Worm (Caenorhabditis elegans) whole organism, L1 larva: Measurements from ENCODE around the gene let-19.

Experiments
- Y116A8C.19 ChIP-seq: sonication (generic microtip); optimal IDR thresholded peaks from 2 replicates; lab custom pipeline; 2016; ENCODE audit warnings: missing compliant biosample characterization, missing genetic modification characterization, borderline replicate concordance
- aha-1 ChIP-seq: fragments of 150-350 bp; optimal IDR thresholded peaks from 2 replicates; lab custom pipeline; 2014; ENCODE audit warnings: missing biosample characterization, missing genetic modification characterization
- blmp-1 ChIP-seq: fragments of 150-350 bp; optimal IDR thresholded peaks from 2 replicates; lab custom pipeline; 2014; ENCODE audit warnings: missing biosample characterization, missing genetic modification characterization
- ceh-8 ChIP-seq: fragments of 200-800 bp; sonication (Bioruptor generic); optimal IDR thresholded peaks from 2 replicates; lab custom pipeline; 2018; ENCODE audit warnings: mild to moderate bottlenecking, missing genetic modification characterization, moderate library complexity, missing compliant biosample characterization
- ces-1 ChIP-seq: fragments of 150-350 bp; optimal IDR thresholded peaks from 2 replicates; lab custom pipeline; 2014; ENCODE audit warnings: missing biosample characterization, missing genetic modification reagents, missing genetic modification characterization
- dpl-1 ChIP-seq, 3 experiments: fragments of 150-350 bp in 2 of 3; sonication (generic microtip) in 1 of 3; optimal IDR thresholded peaks; 2 replicates each; lab custom pipeline; 2014 to 2017; ENCODE audit warnings: missing biosample characterization in 3 of 3, missing genetic modification characterization in 3 of 3, missing genetic modification reagents in 3 of 3
- egl-27 ChIP-seq, 2 experiments: fragments of 150-350 bp in 1 of 2; sonication (generic microtip); optimal IDR thresholded peaks; 3 replicates each; lab custom pipeline; 2017 to 2018; ENCODE audit warnings: missing biosample characterization in 2 of 2, missing genetic modification characterization in 2 of 2, missing genetic modification reagents in 2 of 2
- elt-2 ChIP-seq: sonication (generic microtip); optimal IDR thresholded peaks from 2 replicates; lab custom pipeline; 2016; ENCODE audit warnings: missing genetic modification characterization, mild to moderate bottlenecking, inconsistent platforms, missing compliant biosample characterization, missing genetic modification reagents
- elt-3 ChIP-seq, 6 experiments: fragments of 150-350 bp in 1 of 6; sonication (generic microtip); optimal IDR thresholded peaks; 2 replicates each; lab custom pipeline; 2017 to 2018; ENCODE audit warnings: missing biosample characterization in 6 of 6, missing genetic modification characterization in 6 of 6, inconsistent platforms in 1 of 6
- fkh-4 ChIP-seq: sonication (generic microtip); optimal IDR thresholded peaks from 2 replicates; lab custom pipeline; 2016; ENCODE audit warnings: missing compliant biosample characterization, missing genetic modification characterization, borderline replicate concordance
- fkh-8 ChIP-seq: sonication (generic microtip); optimal IDR thresholded peaks from 2 replicates; lab custom pipeline; 2016; ENCODE audit warnings: mild to moderate bottlenecking, missing genetic modification characterization, missing compliant biosample characterization
- fos-1 ChIP-seq: fragments of 150-350 bp; optimal IDR thresholded peaks from 2 replicates; lab custom pipeline; 2014; ENCODE audit warnings: missing biosample characterization, missing genetic modification characterization
- grh-1 ChIP-seq: fragments of 200-800 bp; sonication (Bioruptor generic); IDR thresholded peaks from 2 replicates; pipeline ENCODE4 v1.3.6; 2022; ENCODE audit warnings: missing genetic modification reagents, missing genetic modification characterization, missing compliant biosample characterization
- hlh-17 ChIP-seq: fragments of 200-800 bp; sonication (Bioruptor generic); optimal IDR thresholded peaks from 2 replicates; lab custom pipeline; 2018; ENCODE audit warnings: missing genetic modification characterization, mild to moderate bottlenecking, missing compliant biosample characterization, moderate library complexity, borderline replicate concordance
- hlh-4 ChIP-seq: sonication (generic microtip); optimal IDR thresholded peaks from 2 replicates; lab custom pipeline; 2016; ENCODE audit warnings: mild to moderate bottlenecking, missing genetic modification characterization, missing compliant biosample characterization
- irx-1 ChIP-seq: sonication (generic microtip); optimal IDR thresholded peaks from 2 replicates; lab custom pipeline; 2016; ENCODE audit warnings: missing genetic modification characterization, missing compliant biosample characterization
- isw-1 ChIP-seq: fragments of 200-800 bp; sonication (Bioruptor generic); IDR thresholded peaks from 2 replicates; pipeline ENCODE4 v1.3.6; 2022; ENCODE audit warnings: missing genetic modification characterization, missing compliant biosample characterization
- lin-14 ChIP-seq: fragments of 200-800 bp; sonication (Bioruptor generic); optimal IDR thresholded peaks from 2 replicates; lab custom pipeline; 2018; ENCODE audit warnings: mild to moderate bottlenecking, missing genetic modification characterization, moderate library complexity, missing compliant biosample characterization
- lsy-2 ChIP-seq, 2 experiments: fragments of 150-350 bp; optimal IDR thresholded peaks; 2 replicates each; lab custom pipeline; 2014; ENCODE audit warnings: missing biosample characterization in 2 of 2, missing genetic modification characterization in 2 of 2
- mdl-1 ChIP-seq, 2 experiments: fragments of 150-350 bp; optimal IDR thresholded peaks; 2 replicates each; lab custom pipeline; 2014 to 2017; ENCODE audit warnings: missing biosample characterization in 2 of 2, missing genetic modification characterization in 2 of 2, inconsistent platforms in 1 of 2
- mep-1 ChIP-seq: fragments of 150-350 bp; optimal IDR thresholded peaks from 2 replicates; lab custom pipeline; 2014; ENCODE audit warnings: missing biosample characterization, missing genetic modification characterization
- nhr-12 ChIP-seq: sonication (generic microtip); optimal IDR thresholded peaks from 2 replicates; lab custom pipeline; 2017; ENCODE audit warnings: missing biosample characterization, missing genetic modification characterization
- nhr-20 ChIP-seq: sonication (generic microtip); optimal IDR thresholded peaks from 2 replicates; lab custom pipeline; 2016; ENCODE audit warnings: mild to moderate bottlenecking, missing genetic modification characterization, missing compliant biosample characterization
- nhr-28 ChIP-seq: fragments of 150-350 bp; optimal IDR thresholded peaks from 2 replicates; lab custom pipeline; 2014; ENCODE audit warnings: missing biosample characterization, missing genetic modification characterization
- nhr-71 ChIP-seq: sonication (generic microtip); optimal IDR thresholded peaks from 2 replicates; lab custom pipeline; 2016; ENCODE audit warnings: mild to moderate bottlenecking, missing genetic modification characterization, moderate library complexity, missing compliant biosample characterization
- nhr-77 ChIP-seq: fragments of 150-350 bp; optimal IDR thresholded peaks from 2 replicates; lab custom pipeline; 2014; ENCODE audit warnings: missing biosample characterization, missing genetic modification characterization
- nhr-84 ChIP-seq: sonication (generic microtip); optimal IDR thresholded peaks from 2 replicates; lab custom pipeline; 2017; ENCODE audit warnings: missing biosample characterization, missing genetic modification characterization
- nhr-90 ChIP-seq: sonication (generic microtip); optimal IDR thresholded peaks from 2 replicates; lab custom pipeline; 2016; ENCODE audit warnings: mild to moderate bottlenecking, missing genetic modification characterization, missing compliant biosample characterization; ENCODE audit not compliant: poor library complexity
- pag-3 ChIP-seq: sonication (generic microtip); optimal IDR thresholded peaks from 2 replicates; lab custom pipeline; 2017; ENCODE audit warnings: missing genetic modification characterization, mild to moderate bottlenecking, missing compliant biosample characterization, antibody characterized with exemption, borderline replicate concordance; ENCODE audit not compliant: insufficient read depth
- rnt-1 ChIP-seq: sonication (generic microtip); optimal IDR thresholded peaks from 2 replicates; lab custom pipeline; 2016; ENCODE audit warnings: mild to moderate bottlenecking, missing genetic modification characterization, moderate library complexity, missing compliant biosample characterization
- snpc-4 ChIP-seq: fragments of 150-350 bp; optimal IDR thresholded peaks from 2 replicates; lab custom pipeline; 2014; ENCODE audit warnings: missing biosample characterization, missing genetic modification characterization
- sup-37 ChIP-seq: fragments of 200-800 bp; sonication (Bioruptor generic); optimal IDR thresholded peaks from 2 replicates; lab custom pipeline; 2018; ENCODE audit warnings: mild to moderate bottlenecking, missing genetic modification characterization, missing compliant biosample characterization
- tlp-1 ChIP-seq: fragments of 150-350 bp; optimal IDR thresholded peaks from 2 replicates; lab custom pipeline; 2014; ENCODE audit warnings: missing biosample characterization, missing genetic modification characterization
- unc-86 ChIP-seq: sonication (generic microtip); optimal IDR thresholded peaks from 2 replicates; lab custom pipeline; 2016; ENCODE audit warnings: missing genetic modification characterization, missing compliant biosample characterization
- zag-1 ChIP-seq: fragments of 150-350 bp; optimal IDR thresholded peaks from 2 replicates; lab custom pipeline; 2014; ENCODE audit warnings: missing biosample characterization, missing genetic modification characterization

let-19 gene

ce11 chrII:8770675-8771074 lies at the start of gene let-19:
Gene let-19, plus strand, starts transcription at chrII:8770975.
- TF ChIP-seq nhr-20 (tag; lab: Kevin White, UChicago) = no peak
- TF ChIP-seq fos-1 (tag; lab: Kevin White, UChicago) = no peak
- no peak for TF ChIP-seq grh-1 (GFP tag; lab: Robert Waterston, UW)
- TF ChIP-seq nhr-77 (tag; lab: Kevin White, UChicago) = no peak
- no peak for TF ChIP-seq hlh-4 (tag; lab: Kevin White, UChicago)
- TF ChIP-seq tlp-1 (tag; lab: Kevin White, UChicago) = no peak
- TF ChIP-seq fkh-4 (tag; lab: Kevin White, UChicago) = no peak
- TF ChIP-seq lin-14 (GFP tag; lab: Kevin White, UChicago) = no peak
- TF ChIP-seq mdl-1 (tag; optimal IDR thresholded peaks at IDR 0.05; lab: Kevin White, UChicago) = no peak
- TF ChIP-seq elt-3 (tag; optimal IDR thresholded peaks at IDR 0.05; lab: Kevin White, UChicago) = no peak
- no peak for TF ChIP-seq fkh-8
- TF ChIP-seq isw-1 (GFP tag; lab: Robert Waterston, UW) = no peak
- no peak for TF ChIP-seq dpl-1 (GFP tag; optimal IDR thresholded peaks at IDR 0.05; lab: Kevin White, UChicago)
- no peak for TF ChIP-seq elt-2 (tag; lab: Kevin White, UChicago)
- no peak for TF ChIP-seq mep-1 (tag; lab: Kevin White, UChicago)

ce11 chrII:8721955-8722524 lies 48.7 kb upstream of the let-19 start, which contains the start of gene trcs-2:
Gene trcs-2, plus strand, starts transcription at chrII:8722474.
- TF ChIP-seq mdl-1 (tag; optimal IDR thresholded peaks at IDR 0.05; lab: Kevin White, UChicago) (no peak), nhr-71 (peak; percentile 5), fkh-8 (peak; percentile 22), hlh-4 (tag; lab: Kevin White, UChicago) (peak; percentile 90)

DNA sequence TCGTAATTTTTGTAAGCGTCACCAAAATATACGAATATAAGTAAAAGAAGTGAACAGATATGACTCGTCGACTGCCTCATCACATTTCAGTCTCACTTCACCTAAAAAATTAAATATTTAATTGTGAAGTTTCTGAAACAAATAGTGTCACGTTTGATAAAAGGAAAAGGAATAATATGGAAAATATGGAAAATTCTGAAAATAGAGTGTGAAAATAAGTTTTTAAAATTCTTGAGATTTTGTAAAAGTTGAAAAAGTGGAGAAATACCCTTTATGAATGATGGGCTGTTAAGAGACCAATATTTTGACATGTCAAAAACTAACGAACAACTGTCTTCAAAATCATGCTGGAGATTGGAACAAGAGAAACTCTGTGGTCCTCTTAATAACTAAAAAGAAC lies 44.1 kb upstream of the let-19 start, which contains the start of gene T01B7.9:
T01B7.9 (minus strand) TSS at position 101 of the 400 bp plus-strand sequence.
- TF ChIP-seq nhr-12 (tag; lab: Kevin White, UChicago) (no peak), Y116A8C.19 (tag; lab: Kevin White, UChicago) (no peak), isw-1 (GFP tag; lab: Robert Waterston, UW) (no peak), nhr-84 (tag; lab: Kevin White, UChicago) (no peak), nhr-90 (tag; lab: Kevin White, UChicago) (no peak), ceh-8 (no peak)
- TF ChIP-seq, all 84 proteins: peak for 0

ce11 chrII:8730281-8730680 lies 40.5 kb upstream of the let-19 start:
- no peak for TF ChIP-seq aha-1 (tag; lab: Kevin White, UChicago)
- TF ChIP-seq lin-14 (GFP tag; lab: Kevin White, UChicago) = peak; percentile 23
- no peak for TF ChIP-seq fkh-4 (tag; lab: Kevin White, UChicago)
- TF ChIP-seq nhr-28 = no peak
- TF ChIP-seq ces-1 (GFP tag; lab: Kevin White, UChicago) = no peak
- no peak for TF ChIP-seq sup-37
- TF ChIP-seq rnt-1 (tag; lab: Kevin White, UChicago) = peak; percentile 32
- no peak for TF ChIP-seq hlh-17
- no peak for TF ChIP-seq Y116A8C.19 (tag; lab: Kevin White, UChicago)
- no peak for TF ChIP-seq snpc-4 (tag; lab: Kevin White, UChicago)
- TF ChIP-seq egl-27 (tag; optimal IDR thresholded peaks at IDR 0.05; lab: Kevin White, UChicago) = no peak
- no peak for TF ChIP-seq zag-1 (tag; lab: Kevin White, UChicago)
- no peak for TF ChIP-seq lsy-2 (tag; optimal IDR thresholded peaks at IDR 0.05; lab: Kevin White, UChicago)
- TF ChIP-seq nhr-77 (tag; lab: Kevin White, UChicago) = no peak
- no peak for TF ChIP-seq unc-86
- peak; percentile 93 for TF ChIP-seq blmp-1 (tag; lab: Kevin White, UChicago)
- no peak for TF ChIP-seq pag-3 (tag; lab: Kevin White, UChicago)
- no peak for TF ChIP-seq irx-1 (tag; lab: Kevin White, UChicago)
- peak in 1 of 6 experiments; percentile 46 for TF ChIP-seq elt-3 (tag; optimal IDR thresholded peaks at IDR 0.05; lab: Kevin White, UChicago)
- TF ChIP-seq, all 84 proteins: peak for 4
